Worm (Caenorhabditis elegans) whole organism, L4/young adult: ENCODE data around the gene ragc-1.

ENCODE experiments used
- W03F9.2 ChIP-seq: fragments of 150-350 bp; optimal IDR thresholded peaks from 2 replicates; lab custom pipeline; 2014; ENCODE audit warnings: missing biosample characterization, missing genetic modification characterization
- dao-5 ChIP-seq: sonication (generic microtip); optimal IDR thresholded peaks from 2 replicates; lab custom pipeline; 2016; ENCODE audit warnings: missing genotype, missing genetic modification characterization, moderate library complexity, missing compliant biosample characterization
- him-1 ChIP-seq: sonication (generic microtip); optimal IDR thresholded peaks from 2 replicates; lab custom pipeline; 2016; ENCODE audit warnings: missing genotype, missing genetic modification reagents, missing genetic modification characterization, missing compliant biosample characterization

ragc-1 gene

ce11 chrIV:11593415-11594190 lies 11.1 kb downstream of the ragc-1 start, which contains the start of gene F40F11.3:
F40F11.3 (minus strand) TSS chrIV:11594003.
- peak; percentile 43 for TF ChIP-seq W03F9.2
- no peak for TF ChIP-seq him-1 (tag; lab: Kevin White, UChicago)

ce11 chrIV:11592820-11593219 lies 11.9 kb downstream of the ragc-1 start:
- TF ChIP-seq W03F9.2 (peak; percentile 88), him-1 (tag; lab: Kevin White, UChicago) (no peak)

- TF ChIP-seq dao-5 (tag; lab: Kevin White, UChicago): no peak
- TF ChIP-seq him-1 (tag; lab: Kevin White, UChicago): no peak
- no peak for TF ChIP-seq W03F9.2
Observed at ce11 chrIV:11592165-11592564, 12.6 kb downstream of the ragc-1 start, which contains the start of gene spe-36. spe-36 (minus strand) TSS chrIV:11592265.

- TF ChIP-seq dao-5 (tag; lab: Kevin White, UChicago) (no peak), him-1 (tag; lab: Kevin White, UChicago) (no peak), W03F9.2 (no peak)
Observed at ce11 chrIV:11586484-11586883, 18.2 kb downstream of the ragc-1 start.

- no peak for TF ChIP-seq him-1 (tag; lab: Kevin White, UChicago)
- no peak for TF ChIP-seq W03F9.2
- TF ChIP-seq dao-5 (tag; lab: Kevin White, UChicago): no peak
Observed at ce11 chrIV:11584853-11585252, 19.9 kb downstream of the ragc-1 start.

- TF ChIP-seq W03F9.2 (no peak), him-1 (tag; lab: Kevin White, UChicago) (no peak), dao-5 (tag; lab: Kevin White, UChicago) (no peak)
Observed at ce11 chrIV:11583906-11584378, 20.8 kb downstream of the ragc-1 start, which contains the start of gene F12F6.1. F12F6.1 (plus strand) TSS chrIV:11583956.

ce11 chrIV:11582450-11583166 lies 22.1 kb downstream of the ragc-1 start:
- TF ChIP-seq him-1 (tag; lab: Kevin White, UChicago) (no peak), W03F9.2 (no peak), dao-5 (tag; lab: Kevin White, UChicago) (no peak)

ce11 chrIV:11578492-11578891 lies 26.2 kb downstream of the ragc-1 start, which contains the start of gene rib-1:
rib-1 (plus strand) TSS chrIV:11578792.
- TF ChIP-seq W03F9.2 (no peak), him-1 (tag; lab: Kevin White, UChicago) (no peak), dao-5 (tag; lab: Kevin White, UChicago) (no peak)

- TF ChIP-seq him-1 (tag; lab: Kevin White, UChicago): no peak
- no peak for TF ChIP-seq dao-5 (tag; lab: Kevin White, UChicago)
- TF ChIP-seq W03F9.2: no peak
Observed at ce11 chrIV:11574331-11574730, 30.4 kb downstream of the ragc-1 start.

- TF ChIP-seq W03F9.2 (no peak), him-1 (tag; lab: Kevin White, UChicago) (no peak), dao-5 (tag; lab: Kevin White, UChicago) (no peak)
Observed at ce11 chrIV:11572524-11572923, 32.2 kb downstream of the ragc-1 start.

ce11 chrIV:11571374-11571839 lies 33.3 kb downstream of the ragc-1 start:
- no peak for TF ChIP-seq dao-5 (tag; lab: Kevin White, UChicago)
- no peak for TF ChIP-seq him-1 (tag; lab: Kevin White, UChicago)
- no peak for TF ChIP-seq W03F9.2

- TF ChIP-seq W03F9.2 (no peak), him-1 (tag; lab: Kevin White, UChicago) (no peak), dao-5 (tag; lab: Kevin White, UChicago) (no peak)
Observed at ce11 chrIV:11570200-11570599, 34.5 kb downstream of the ragc-1 start, which contains the start of gene srgp-1. srgp-1 (plus strand) TSS chrIV:11570500.

ce11 chrIV:11569795-11570194 lies 34.9 kb downstream of the ragc-1 start:
- TF ChIP-seq W03F9.2 (no peak), dao-5 (tag; lab: Kevin White, UChicago) (no peak), him-1 (tag; lab: Kevin White, UChicago) (no peak)
